Fruit fly (Drosophila melanogaster): ENCODE data around the gene Blm.

DNA sequence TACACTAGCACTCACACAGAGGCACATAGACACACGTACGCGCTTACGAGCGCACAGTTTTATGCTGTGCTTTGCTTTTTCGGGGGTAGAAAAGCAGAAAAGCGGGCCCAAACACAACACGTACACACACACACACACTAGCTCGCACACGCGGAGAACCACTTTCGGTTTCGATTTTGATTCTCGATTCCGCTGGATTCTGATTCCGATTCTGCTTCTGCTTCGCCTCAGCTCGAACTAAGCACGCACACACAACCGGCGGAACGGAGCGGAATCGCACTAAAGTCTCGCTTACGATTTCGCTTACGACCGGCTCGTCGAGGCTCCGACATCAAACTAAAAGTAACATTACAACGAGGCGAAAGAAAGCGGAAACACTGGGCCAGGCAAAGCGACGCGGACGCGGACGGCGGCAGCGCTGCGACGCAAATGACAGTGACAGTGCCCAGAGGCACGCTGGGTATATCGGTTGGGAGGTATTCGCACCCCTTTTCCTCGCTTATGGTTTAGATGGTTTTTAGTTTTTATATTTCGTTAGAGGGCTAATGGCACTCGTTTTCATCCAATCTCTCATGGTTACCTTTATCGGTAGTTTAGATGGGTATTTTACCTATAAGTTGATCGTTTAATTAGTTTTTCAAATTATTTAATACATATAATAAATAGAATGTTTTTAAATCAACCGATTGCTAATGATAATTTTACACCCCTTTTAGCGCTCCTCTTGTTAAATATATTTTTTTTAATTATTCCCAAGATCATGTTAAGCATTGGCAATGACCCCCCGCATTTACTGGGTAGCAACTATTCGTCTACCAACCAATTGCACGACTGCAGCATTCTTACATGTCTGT, 36.7 kb upstream of the Blm start:
- TF ChIP-seq CG8478 (optimal IDR thresholded peaks at IDR 0.05) = no peak
- TF ChIP-seq CTCF (optimal IDR thresholded peaks at IDR 0.05) = peak in 1 of 2 experiments; percentile 22
